Fruit fly (Drosophila melanogaster): Measurements from ENCODE around the gene CecC.

Gene CecC

dm6 chr3R:30255255-30256121, 39.2 kb downstream of the CecC start:
- no peak for TF ChIP-seq CG17801 (GFP tag; optimal IDR thresholded peaks at IDR 0.05; ENCODE audit: partially characterized antibody)

- no peak for TF ChIP-seq CG17801 (GFP tag; optimal IDR thresholded peaks at IDR 0.05; ENCODE audit: partially characterized antibody)
These were observed 39.9 kb downstream of the CecC start for dm6 chr3R:30256233-30256632.

dm6 chr3R:30257588-30257987, 41.3 kb downstream of the CecC start:
- TF ChIP-seq CG17801 (GFP tag; optimal IDR thresholded peaks at IDR 0.05; ENCODE audit: partially characterized antibody) = no peak

- no peak for TF ChIP-seq CG17801 (GFP tag; optimal IDR thresholded peaks at IDR 0.05; ENCODE audit: partially characterized antibody)
These were observed 42.2 kb downstream of the CecC start for dm6 chr3R:30258298-30258990.

dm6 chr3R:30258991-30259351, 42.7 kb downstream of the CecC start:
- TF ChIP-seq CG17801 (GFP tag; optimal IDR thresholded peaks at IDR 0.05; ENCODE audit: partially characterized antibody) = no peak

dm6 chr3R:30259561-30259960, 43.3 kb downstream of the CecC start:
- TF ChIP-seq CG17801 (GFP tag; optimal IDR thresholded peaks at IDR 0.05; ENCODE audit: partially characterized antibody) = no peak

- TF ChIP-seq CG17801 (GFP tag; optimal IDR thresholded peaks at IDR 0.05; ENCODE audit: partially characterized antibody) = no peak
These were observed 45.6 kb downstream of the CecC start for dm6 chr3R:30261838-30262237.

- no peak for TF ChIP-seq CG17801 (GFP tag; optimal IDR thresholded peaks at IDR 0.05; ENCODE audit: partially characterized antibody)
These were observed 47.4 kb downstream of the CecC start for dm6 chr3R:30263708-30264107.

dm6 chr3R:30264671-30265282, 48.5 kb downstream of the CecC start:
- TF ChIP-seq CG17801 (GFP tag; optimal IDR thresholded peaks at IDR 0.05; ENCODE audit: partially characterized antibody) = no peak

dm6 chr3R:30265420-30265819, 49.1 kb downstream of the CecC start:
- no peak for TF ChIP-seq CG17801 (GFP tag; optimal IDR thresholded peaks at IDR 0.05; ENCODE audit: partially characterized antibody)

Data from ovary, adult (tissue).